Fruit fly (Drosophila melanogaster): ENCODE results near the gene CG1090.

Gene CG1090

dm6 chr3R:4337580-4337979 lies 22.1 kb upstream of the CG1090 start, which contains the start of the genes Skp2 and CG1103 (continued):
- no peak for TF ChIP-seq jing (GFP tag; optimal IDR thresholded peaks at IDR 0.05)
- TF ChIP-seq grau (tag; optimal IDR thresholded peaks at IDR 0.05): no peak
- TF ChIP-seq NC2β (GFP tag; optimal IDR thresholded peaks at IDR 0.05): no peak
- TF ChIP-seq Jarid2 (GFP tag; optimal IDR thresholded peaks at IDR 0.05): peak; percentile 49
- TF ChIP-seq CG6683 (GFP tag; optimal IDR thresholded peaks at IDR 0.05): no peak
- no peak for TF ChIP-seq CG10321 (GFP tag; IDR thresholded peaks at IDR 0.05)
- TF ChIP-seq CG4730 (GFP tag; IDR thresholded peaks at IDR 0.05): no peak
- TF ChIP-seq slbo (GFP tag; IDR thresholded peaks at IDR 0.05): no peak
- no peak for TF ChIP-seq pita (GFP tag; optimal IDR thresholded peaks at IDR 0.05)
- no peak for TF ChIP-seq lbe (GFP tag; optimal IDR thresholded peaks at IDR 0.05)
- peak; percentile 56 for TF ChIP-seq Dip3 (GFP tag; optimal IDR thresholded peaks at IDR 0.05)
- TF ChIP-seq CG7372 (GFP tag; IDR thresholded peaks at IDR 0.05): no peak
- TF ChIP-seq CG7839 (tag; optimal IDR thresholded peaks at IDR 0.05): no peak
- no peak for TF ChIP-seq CG12769 (tag; optimal IDR thresholded peaks at IDR 0.05)
- TF ChIP-seq MESR4 (GFP tag; optimal IDR thresholded peaks at IDR 0.05): peak; percentile 79
- TF ChIP-seq p53 (GFP tag; optimal IDR thresholded peaks at IDR 0.05): peak; percentile 16
- no peak for TF ChIP-seq sc (optimal IDR thresholded peaks at IDR 0.05)
- no peak for TF ChIP-seq sc (GFP tag; optimal IDR thresholded peaks at IDR 0.05)
- no peak for TF ChIP-seq CG33557 (GFP tag; optimal IDR thresholded peaks at IDR 0.05)
- TF ChIP-seq slou (GFP tag; optimal IDR thresholded peaks at IDR 0.05): no peak
- TF ChIP-seq kah (GFP tag; optimal IDR thresholded peaks at IDR 0.05): no peak
- TF ChIP-seq NK7.1 (GFP tag; optimal IDR thresholded peaks at IDR 0.05): no peak
- peak; percentile 36; the same call in 1 of the 3 replicates for TF ChIP-seq CG6791 (GFP tag; IDR thresholded peaks at IDR 0.05; ENCODE audit: partially characterized antibody)
- TF ChIP-seq Doc3 (GFP tag; IDR thresholded peaks at IDR 0.05; ENCODE audit: partially characterized antibody): 0 out of 3 replicates have a peak, but pooled peaks have one; percentile 38
- TF ChIP-seq lilli (GFP tag; optimal IDR thresholded peaks at IDR 0.05): no peak
- TF ChIP-seq Myb (GFP tag; optimal IDR thresholded peaks at IDR 0.05): peak; percentile 27
- no peak for TF ChIP-seq Asciz (GFP tag; optimal IDR thresholded peaks at IDR 0.05)
- TF ChIP-seq CrebB (tag; optimal IDR thresholded peaks at IDR 0.05): no peak
- peak; percentile 83 for TF ChIP-seq ftz-f1 (GFP tag; optimal IDR thresholded peaks at IDR 0.05)
- TF ChIP-seq ara (GFP tag; IDR thresholded peaks at IDR 0.05): no peak
- no peak for TF ChIP-seq CG12071 (GFP tag; optimal IDR thresholded peaks at IDR 0.05)
- TF ChIP-seq vvl (GFP tag; IDR thresholded peaks at IDR 0.05): 0 out of 2 replicates have a peak, but pooled peaks have one; percentile 32
- peak; percentile 26 for TF ChIP-seq zen (tag; optimal IDR thresholded peaks at IDR 0.05)
- TF ChIP-seq CG1792 (GFP tag; optimal IDR thresholded peaks at IDR 0.05): no peak
- no peak for TF ChIP-seq CG11723 (GFP tag; optimal IDR thresholded peaks at IDR 0.05)
- peak; percentile 10 for TF ChIP-seq CoRest (tag; optimal IDR thresholded peaks at IDR 0.05)
- TF ChIP-seq ken (GFP tag; IDR thresholded peaks at IDR 0.05): no peak
- peak; percentile 52 for TF ChIP-seq Sry-δ (GFP tag; optimal IDR thresholded peaks at IDR 0.05)
- TF ChIP-seq Camta (GFP tag; optimal IDR thresholded peaks at IDR 0.05): no peak
- no peak for TF ChIP-seq jigr1 (GFP tag; IDR thresholded peaks at IDR 0.05)
- no peak for TF ChIP-seq CG8765 (GFP tag; IDR thresholded peaks at IDR 0.05)
- TF ChIP-seq CG11398 (GFP tag; optimal IDR thresholded peaks at IDR 0.05): no peak
- TF ChIP-seq CG31224 (GFP tag; IDR thresholded peaks at IDR 0.05): no peak
- no peak for TF ChIP-seq unc-4 (GFP tag; IDR thresholded peaks at IDR 0.05; ENCODE audit: partially characterized antibody)
- no peak for TF ChIP-seq her (GFP tag; optimal IDR thresholded peaks at IDR 0.05)
- 0 out of 3 replicates have a peak, but pooled peaks have one; percentile 39 for TF ChIP-seq CG7963 (GFP tag; IDR thresholded peaks at IDR 0.05; ENCODE audit: partially characterized antibody)
- no peak for TF ChIP-seq chinmo (GFP tag; IDR thresholded peaks at IDR 0.05; ENCODE audit: partially characterized antibody)
- TF ChIP-seq ap (GFP tag; IDR thresholded peaks at IDR 0.05): no peak
- no peak for TF ChIP-seq CG17385 (GFP tag; optimal IDR thresholded peaks at IDR 0.05)
- peak; percentile 26 for TF ChIP-seq CG33213 (GFP tag; optimal IDR thresholded peaks at IDR 0.05)
- no peak for TF ChIP-seq CG18619 (GFP tag; optimal IDR thresholded peaks at IDR 0.05)
- TF ChIP-seq CG16863 (GFP tag; optimal IDR thresholded peaks at IDR 0.05): no peak

Measured in whole organism, embryonic.